Worm (Caenorhabditis elegans): Measurements from ENCODE around the gene F15H10.8.

DNA sequence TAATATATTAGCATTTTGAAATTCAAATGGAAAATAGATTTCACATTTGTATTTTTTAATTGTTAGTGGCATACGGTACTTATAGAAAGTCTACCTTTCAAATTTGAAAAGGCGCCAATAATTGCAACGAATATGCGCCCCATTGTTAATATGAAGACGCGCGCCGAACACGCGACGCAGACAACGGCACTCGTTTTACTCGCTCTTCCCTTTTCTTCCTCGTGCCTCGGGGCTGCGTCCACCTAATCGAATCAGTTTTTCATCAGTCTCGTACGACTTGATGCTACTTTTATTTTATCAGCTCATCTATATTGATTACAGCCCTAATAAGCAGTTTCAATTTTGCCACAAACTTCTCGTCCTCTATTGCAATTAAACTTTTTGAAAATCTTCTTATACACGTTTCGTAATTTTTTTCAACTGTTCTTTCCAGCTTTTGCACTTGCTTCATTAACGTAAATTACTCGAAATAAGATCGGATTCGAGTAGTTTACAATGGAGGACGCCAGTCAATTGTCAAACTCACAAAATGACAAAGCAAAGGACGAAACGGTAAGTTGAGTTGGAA lies 40.8 kb downstream of the F15H10.8 start, which contains the start of gene cash-1:
- no peak for TF ChIP-seq unc-62 (GFP tag; optimal IDR thresholded peaks at IDR 0.05)
- no peak for TF ChIP-seq nhr-28 (tag; optimal IDR thresholded peaks at IDR 0.05)
- TF ChIP-seq drap-1 (GFP tag; optimal IDR thresholded peaks at IDR 0.05), result no peak
